Fruit fly (Drosophila melanogaster) whole organism, embryonic: ENCODE measurements around the gene sdt.

Experiments used
- ATbp ChIP-seq: fragments of 200-800 bp; sonication (Bioruptor generic); optimal IDR thresholded peaks from 2 replicates; lab custom pipeline; 2017; ENCODE audit warnings: missing biosample characterization, mild to moderate bottlenecking, missing genetic modification characterization, missing genetic modification reagents
- Ada2b ChIP-seq: fragments of 200-800 bp; sonication (Bioruptor generic); IDR thresholded peaks from 2 replicates; pipeline ENCODE4 v1.3.6; 2022; ENCODE audit warnings: missing biosample characterization, missing genetic modification characterization
- Aef1 ChIP-seq: fragments of 200-800 bp; sonication (Bioruptor generic); IDR thresholded peaks from 3 replicates; pipeline ENCODE4 v1.3.6; 2022; ENCODE audit warnings: missing biosample characterization, missing genetic modification characterization
- CG10979 ChIP-seq: fragments of 200-800 bp; sonication (Bioruptor generic); optimal IDR thresholded peaks from 2 replicates; lab custom pipeline; 2018; ENCODE audit warnings: missing biosample characterization, mild to moderate bottlenecking, missing genetic modification characterization, moderate library complexity
- CG12299 ChIP-seq: fragments of 200-800 bp; sonication (Bioruptor generic); optimal IDR thresholded peaks from 2 replicates; lab custom pipeline; 2018; ENCODE audit warnings: missing biosample characterization, mild to moderate bottlenecking, missing genetic modification characterization
- CG14014 ChIP-seq: fragments of 200-800 bp; sonication (Bioruptor generic); IDR thresholded peaks from 2 replicates; pipeline ENCODE4 v1.3.6; 2022; ENCODE audit warnings: missing biosample characterization, missing genetic modification characterization
- CG14710 ChIP-seq: fragments of 200-800 bp; sonication (Bioruptor generic); optimal IDR thresholded peaks from 3 replicates; lab custom pipeline; 2019; ENCODE audit warnings: missing biosample characterization, mild to moderate bottlenecking, missing genetic modification characterization, moderate library complexity
- CG16815 ChIP-seq: fragments of 200-800 bp; sonication (Bioruptor generic); optimal IDR thresholded peaks from 3 replicates; lab custom pipeline; 2017; ENCODE audit warnings: missing biosample characterization, mild to moderate bottlenecking, missing genetic modification characterization
- CG17328 ChIP-seq: fragments of 200-800 bp; sonication (Bioruptor generic); IDR thresholded peaks from 2 replicates; pipeline ENCODE4 v1.3.6; 2022; ENCODE audit warnings: missing biosample characterization, missing genetic modification characterization
- CG18619 ChIP-seq: fragments of 200-800 bp; sonication (Bioruptor generic); optimal IDR thresholded peaks from 3 replicates; lab custom pipeline; 2017; ENCODE audit warnings: missing biosample characterization, mild to moderate bottlenecking, missing genetic modification characterization
- CG31224 ChIP-seq: fragments of 200-800 bp; sonication (Bioruptor generic); IDR thresholded peaks from 2 replicates; pipeline ENCODE4 v1.3.6; 2022; ENCODE audit warnings: missing biosample characterization, missing genetic modification characterization
- CG31388 ChIP-seq: fragments of 200-800 bp; sonication (Bioruptor generic); optimal IDR thresholded peaks from 2 replicates; lab custom pipeline; 2016; ENCODE audit warnings: missing biosample characterization, missing genetic modification characterization
- CG32532 ChIP-seq: fragments of 200-800 bp; sonication (Bioruptor generic); IDR thresholded peaks from 2 replicates; pipeline ENCODE4 v1.3.6; 2022; ENCODE audit warnings: missing biosample characterization, missing genetic modification characterization
- CG32767 ChIP-seq: fragments of 200-800 bp; sonication (Bioruptor generic); IDR thresholded peaks from 2 replicates; pipeline ENCODE4 v1.3.6; 2022; ENCODE audit warnings: missing biosample characterization, missing genetic modification characterization
- CG33213 ChIP-seq: fragments of 200-800 bp; sonication (Bioruptor generic); optimal IDR thresholded peaks from 3 replicates; lab custom pipeline; 2016; ENCODE audit warnings: missing biosample characterization, missing genetic modification characterization
- CG43689 ChIP-seq: fragments of 200-800 bp; sonication (Bioruptor generic); IDR thresholded peaks from 2 replicates; pipeline ENCODE4 v1.3.6; 2022; ENCODE audit warnings: missing biosample characterization, missing genetic modification characterization
- CG4707 ChIP-seq: fragments of 200-800 bp; sonication (Bioruptor generic); optimal IDR thresholded peaks from 2 replicates; lab custom pipeline; 2018; ENCODE audit warnings: missing biosample characterization, mild to moderate bottlenecking, missing genetic modification characterization, moderate library complexity
- CG4730 ChIP-seq: fragments of 200-800 bp; sonication (Bioruptor generic); IDR thresholded peaks from 2 replicates; pipeline ENCODE4 v1.3.6; 2022; ENCODE audit warnings: missing biosample characterization, missing genetic modification characterization
- CG8765 ChIP-seq: fragments of 200-800 bp; sonication (Bioruptor generic); IDR thresholded peaks from 2 replicates; pipeline ENCODE4 v1.3.6; 2022; ENCODE audit warnings: missing biosample characterization, missing genetic modification characterization
- Camta ChIP-seq: fragments of 200-800 bp; sonication (Bioruptor generic); optimal IDR thresholded peaks from 2 replicates; lab custom pipeline; 2016; ENCODE audit warnings: missing biosample characterization, missing genetic modification characterization
- CrebB ChIP-seq: fragments of 200-800 bp; sonication (Bioruptor generic); optimal IDR thresholded peaks from 3 replicates; lab custom pipeline; 2018; ENCODE audit warnings: missing biosample characterization, mild to moderate bottlenecking, missing genetic modification characterization
- D19A ChIP-seq: fragments of 200-800 bp; optimal IDR thresholded peaks from 3 replicates; lab custom pipeline; 2019; ENCODE audit warnings: missing biosample characterization, mild to moderate bottlenecking, missing genetic modification characterization, moderate library complexity
- Doc3 ChIP-seq: fragments of 200-800 bp; sonication (Bioruptor generic); IDR thresholded peaks from 3 replicates; pipeline ENCODE4 v1.3.6; 2022; ENCODE audit warnings: missing biosample characterization, missing genetic modification characterization; ENCODE audit not compliant: partially characterized antibody
- E2f2 ChIP-seq: fragments of 200-800 bp; sonication (Bioruptor generic); IDR thresholded peaks from 2 replicates; pipeline ENCODE4 v1.3.6; 2022; ENCODE audit warnings: missing biosample characterization, missing genetic modification characterization
- Ets97D ChIP-seq: fragments of 200-800 bp; sonication (Bioruptor generic); optimal IDR thresholded peaks from 3 replicates; lab custom pipeline; 2016; ENCODE audit warnings: missing biosample characterization, missing genetic modification characterization
- Hr39 ChIP-seq: fragments of >200 bp; optimal IDR thresholded peaks from 2 replicates; lab custom pipeline; 2017
- Lpt ChIP-seq: fragments of >200 bp; optimal IDR thresholded peaks from 2 replicates; lab custom pipeline; 2018; ENCODE audit warnings: missing biosample characterization, missing genetic modification characterization
- Max ChIP-seq: fragments of 200-800 bp; sonication (Bioruptor generic); optimal IDR thresholded peaks from 2 replicates; lab custom pipeline; 2016; ENCODE audit warnings: missing biosample characterization, mild to moderate bottlenecking, missing genetic modification characterization
- Myb ChIP-seq: fragments of 200-800 bp; sonication (Bioruptor generic); optimal IDR thresholded peaks from 2 replicates; lab custom pipeline; 2016; ENCODE audit warnings: missing biosample characterization, missing genetic modification characterization
- NC2α ChIP-seq: fragments of 200-800 bp; sonication (Bioruptor generic); optimal IDR thresholded peaks from 2 replicates; lab custom pipeline; 2016; ENCODE audit warnings: missing biosample characterization, missing genetic modification characterization
- Nf-YA ChIP-seq: fragments of 200-800 bp; sonication (Bioruptor generic); IDR thresholded peaks from 2 replicates; pipeline ENCODE4 v1.3.6; 2022; ENCODE audit warnings: missing biosample characterization, missing genetic modification characterization
- Opbp ChIP-seq: fragments of 200-800 bp; sonication (Bioruptor generic); IDR thresholded peaks from 3 replicates; pipeline ENCODE4 v1.3.6; 2022; ENCODE audit warnings: missing biosample characterization, missing genetic modification characterization; ENCODE audit not compliant: partially characterized antibody
- PHDP ChIP-seq: fragments of 200-800 bp; sonication (Bioruptor generic); optimal IDR thresholded peaks from 3 replicates; lab custom pipeline; 2018; ENCODE audit warnings: missing biosample characterization, mild to moderate bottlenecking, missing genetic modification characterization, moderate library complexity
- Side ChIP-seq: fragments of 200-800 bp; sonication (Bioruptor generic); optimal IDR thresholded peaks from 2 replicates; lab custom pipeline; 2016; ENCODE audit warnings: missing biosample characterization, missing genetic modification characterization
- Sry-δ ChIP-seq: fragments of 200-800 bp; sonication (Bioruptor generic); optimal IDR thresholded peaks from 2 replicates; lab custom pipeline; 2016; ENCODE audit warnings: missing biosample characterization, missing genetic modification characterization
- ac ChIP-seq: fragments of 200-800 bp; sonication (Bioruptor generic); optimal IDR thresholded peaks from 3 replicates; lab custom pipeline; 2017; ENCODE audit warnings: missing biosample characterization, mild to moderate bottlenecking, missing genetic modification characterization
- bowl ChIP-seq: fragments of 200-800 bp; sonication (Bioruptor generic); IDR thresholded peaks from 2 replicates; pipeline ENCODE4 v1.3.6; 2022; ENCODE audit warnings: missing biosample characterization, missing genetic modification characterization
- crol ChIP-seq: fragments of 200-800 bp; sonication (Bioruptor generic); IDR thresholded peaks from 2 replicates; pipeline ENCODE4 v1.3.6; 2022; ENCODE audit warnings: missing biosample characterization, missing genetic modification characterization
- cwo ChIP-seq: fragments of 200-800 bp; sonication (Bioruptor generic); optimal IDR thresholded peaks from 3 replicates; lab custom pipeline; 2017; ENCODE audit warnings: missing biosample characterization, missing genetic modification characterization, mild to moderate bottlenecking, moderate library complexity, missing genetic modification reagents
- disco-r ChIP-seq: fragments of 200-800 bp; sonication (Bioruptor generic); optimal IDR thresholded peaks from 2 replicates; lab custom pipeline; 2016; ENCODE audit warnings: missing biosample characterization, missing genetic modification characterization
- hbn ChIP-seq: fragments of 200-800 bp; sonication (Bioruptor generic); IDR thresholded peaks from 2 replicates; pipeline ENCODE4 v1.3.6; 2022; ENCODE audit warnings: missing biosample characterization, missing genetic modification characterization; ENCODE audit not compliant: partially characterized antibody
- her ChIP-seq: fragments of 200-800 bp; sonication (Bioruptor generic); optimal IDR thresholded peaks from 2 replicates; lab custom pipeline; 2016; ENCODE audit warnings: missing biosample characterization, missing genetic modification characterization
- insv ChIP-seq, 2 experiments: fragments of 200-800 bp; sonication (Bioruptor generic); optimal IDR thresholded peaks; 3 replicates each; lab custom pipeline; 2016 to 2018; ENCODE audit warnings: missing biosample characterization in 2 of 2, missing genetic modification characterization in 2 of 2
- jigr1 ChIP-seq: fragments of 200-800 bp; sonication (Bioruptor generic); IDR thresholded peaks from 3 replicates; pipeline ENCODE4 v1.3.6; 2022; ENCODE audit warnings: missing biosample characterization, missing genetic modification characterization
- jumu ChIP-seq: fragments of 200-800 bp; sonication (Bioruptor generic); optimal IDR thresholded peaks from 3 replicates; lab custom pipeline; 2016; ENCODE audit warnings: missing biosample characterization, missing genetic modification characterization
- kay ChIP-seq: fragments of 200-800 bp; sonication (Bioruptor generic); optimal IDR thresholded peaks from 2 replicates; lab custom pipeline; 2016; ENCODE audit warnings: missing biosample characterization, missing genetic modification characterization
- nau ChIP-seq: fragments of 200-800 bp; sonication (Bioruptor generic); optimal IDR thresholded peaks from 3 replicates; lab custom pipeline; 2017; ENCODE audit warnings: missing biosample characterization, mild to moderate bottlenecking, missing genetic modification characterization, missing genetic modification reagents
- shn ChIP-seq: fragments of 200-800 bp; sonication (Bioruptor generic); optimal IDR thresholded peaks from 3 replicates; lab custom pipeline; 2016; ENCODE audit warnings: missing biosample characterization, missing genetic modification characterization
- sqz ChIP-seq: fragments of 200-800 bp; sonication (Bioruptor generic); optimal IDR thresholded peaks from 3 replicates; lab custom pipeline; 2018; ENCODE audit warnings: missing biosample characterization, mild to moderate bottlenecking, missing genetic modification characterization
- stc ChIP-seq: fragments of 200-800 bp; sonication (Bioruptor generic); IDR thresholded peaks from 2 replicates; pipeline ENCODE4 v1.3.6; 2022; ENCODE audit warnings: missing biosample characterization, missing genetic modification characterization
- tio ChIP-seq: fragments of 200-800 bp; sonication (Bioruptor generic); optimal IDR thresholded peaks from 2 replicates; lab custom pipeline; 2017; ENCODE audit warnings: missing biosample characterization, missing genetic modification characterization, inconsistent platforms

Gene sdt

DNA sequence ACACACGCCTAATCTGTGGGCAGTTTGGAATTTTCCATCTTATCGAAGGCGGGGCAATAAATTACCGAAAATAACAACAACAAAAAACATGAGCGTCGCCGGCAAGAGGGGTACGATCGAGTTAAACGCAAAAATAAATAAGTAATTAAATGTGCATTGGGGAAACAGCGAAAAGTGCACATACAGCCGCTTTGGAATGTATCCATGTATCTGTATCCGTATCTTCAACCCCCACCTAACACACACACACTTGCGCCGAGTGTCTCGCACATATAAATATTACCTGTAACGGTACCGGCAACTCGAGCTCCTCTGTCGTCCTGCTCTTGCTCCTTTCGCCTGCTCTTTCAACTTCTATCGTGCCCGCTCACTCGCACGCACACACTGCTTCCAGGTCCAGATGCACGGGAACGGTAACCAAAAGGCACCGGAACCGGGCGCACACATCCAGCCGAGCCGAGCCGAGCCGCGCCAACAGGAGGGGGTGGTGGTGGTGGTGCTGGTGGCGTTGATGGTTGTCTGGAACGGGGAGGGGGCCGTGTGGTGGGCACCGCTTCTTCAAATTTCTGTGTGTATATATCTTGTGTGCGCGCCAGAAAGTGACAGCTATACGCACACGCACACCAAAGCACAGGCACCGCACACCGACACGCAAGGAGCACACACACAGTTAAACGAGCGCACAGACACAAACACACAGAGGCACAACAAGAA lies 36.8 kb upstream of the sdt start (continued):
- TF ChIP-seq crol (GFP tag; lab: Robert Waterston, UW) (peak; percentile 99), CG31388 (GFP tag; lab: Kevin White, UChicago) (no peak), CrebB (no peak), Hr39 (lab: Kevin White, UChicago) (no peak), CG17328 (GFP tag; lab: Robert Waterston, UW) (peak; percentile 21; the same call in 1 of the 2 replicates), CG18619 (GFP tag; lab: Kevin White, UChicago) (peak; percentile 36), Sry-δ (GFP tag; lab: Kevin White, UChicago) (no peak), D19A (tag; lab: Kevin White, UChicago) (no peak), ATbp (GFP tag; lab: Kevin White, UChicago) (no peak), CG16815 (GFP tag; lab: Kevin White, UChicago) (no peak), E2f2 (GFP tag; lab: Robert Waterston, UW) (no peak), ac (GFP tag; lab: Kevin White, UChicago) (no peak), PHDP (tag; lab: Kevin White, UChicago) (no peak), Side (GFP tag; lab: Kevin White, UChicago) (peak; percentile 62), CG33213 (GFP tag; lab: Kevin White, UChicago) (no peak), Camta (GFP tag; lab: Kevin White, UChicago) (no peak), Ada2b (no peak), CG43689 (no peak), CG31224 (no peak), hbn (GFP tag; lab: Robert Waterston, UW) (no peak), kay (no peak), tio (GFP tag; lab: Kevin White, UChicago) (no peak), CG32767 (GFP tag; lab: Robert Waterston, UW) (peak; percentile 83), CG14710 (tag; lab: Kevin White, UChicago) (no peak), Myb (peak; percentile 22), CG4730 (GFP tag; lab: Robert Waterston, UW) (no peak; the same call in 1 of the 2 replicates), jumu (GFP tag; lab: Kevin White, UChicago) (no peak), jigr1 (GFP tag; lab: Robert Waterston, UW) (no peak), shn (peak; percentile 18), CG12299 (tag; lab: Kevin White, UChicago) (peak; percentile 30), CG14014 (no peak), NC2α (GFP tag; lab: Kevin White, UChicago) (no peak), Max (GFP tag; lab: Kevin White, UChicago) (no peak), CG32532 (peak; percentile 25), sqz (GFP tag; lab: Kevin White, UChicago) (no peak), stc (GFP tag; lab: Robert Waterston, UW) (no peak), Aef1 (GFP tag; lab: Robert Waterston, UW) (peak; percentile 45; the same call in 2 of the 3 replicates), her (peak; percentile 29), Opbp (GFP tag; lab: Robert Waterston, UW) (0 out of 3 replicates have a peak, but pooled peaks have one; percentile 39), nau (no peak), Nf-YA (GFP tag; lab: Robert Waterston, UW) (no peak), CG8765 (GFP tag; lab: Robert Waterston, UW) (no peak), CG10979 (tag; lab: Kevin White, UChicago) (peak; percentile 3), Ets97D (GFP tag; lab: Kevin White, UChicago) (no peak), Doc3 (GFP tag; lab: Robert Waterston, UW) (no peak), insv (GFP tag; optimal IDR thresholded peaks at IDR 0.05; lab: Kevin White, UChicago) (no peak), disco-r (GFP tag; lab: Kevin White, UChicago) (no peak), CG4707 (GFP tag; lab: Kevin White, UChicago) (no peak), Lpt (GFP tag; lab: Kevin White, UChicago) (no peak), bowl (no peak), cwo (GFP tag; lab: Kevin White, UChicago) (peak; percentile 39)
